Worm (Caenorhabditis elegans) whole organism, L3 larva: ENCODE results near the gene F09E5.7.

ENCODE experiments used
- R02D3.7 ChIP-seq: fragments of 150-350 bp; optimal IDR thresholded peaks from 2 replicates; lab custom pipeline; 2014; ENCODE audit warnings: missing biosample characterization, missing genetic modification characterization
- ZK546.5 ChIP-seq: sonication (generic microtip); optimal IDR thresholded peaks from 2 replicates; lab custom pipeline; 2017; ENCODE audit warnings: missing biosample characterization, missing genetic modification characterization
- aly-2 ChIP-seq: fragments of 150-350 bp; optimal IDR thresholded peaks from 2 replicates; lab custom pipeline; 2014; ENCODE audit warnings: missing biosample characterization, missing genetic modification characterization
- ama-1 ChIP-seq: fragments of 150-350 bp; optimal IDR thresholded peaks from 2 replicates; lab custom pipeline; 2018
- ceh-16 ChIP-seq: sonication (generic microtip); optimal IDR thresholded peaks from 2 replicates; lab custom pipeline; 2017; ENCODE audit warnings: missing biosample characterization, missing genetic modification characterization
- ceh-28 ChIP-seq: fragments of 150-350 bp; optimal IDR thresholded peaks from 2 replicates; lab custom pipeline; 2014; ENCODE audit warnings: missing biosample characterization, missing genetic modification reagents, missing genetic modification characterization
- ceh-82 ChIP-seq: fragments of 150-350 bp; optimal IDR thresholded peaks from 2 replicates; lab custom pipeline; 2014; ENCODE audit warnings: missing biosample characterization, missing genetic modification characterization
- ceh-9 ChIP-seq: sonication (generic microtip); optimal IDR thresholded peaks from 2 replicates; lab custom pipeline; 2018; ENCODE audit warnings: missing biosample characterization, missing genetic modification characterization
- daf-12 ChIP-seq: fragments of 150-350 bp; optimal IDR thresholded peaks from 2 replicates; lab custom pipeline; 2014; ENCODE audit warnings: missing biosample characterization, missing genetic modification reagents, missing genetic modification characterization
- egl-5 ChIP-seq: fragments of 150-350 bp; optimal IDR thresholded peaks from 2 replicates; lab custom pipeline; 2017; ENCODE audit warnings: missing biosample characterization, missing genetic modification reagents, missing genetic modification characterization, inconsistent platforms
- elt-1 ChIP-seq: fragments of 150-350 bp; optimal IDR thresholded peaks from 2 replicates; lab custom pipeline; 2014; ENCODE audit warnings: missing biosample characterization, missing genetic modification characterization
- elt-2 ChIP-seq: sonication (generic microtip); optimal IDR thresholded peaks from 2 replicates; lab custom pipeline; 2016; ENCODE audit warnings: missing genetic modification reagents, mild to moderate bottlenecking, missing genetic modification characterization, missing compliant biosample characterization
- elt-3 ChIP-seq, 3 experiments: fragments of 150-350 bp in 1 of 3; sonication (generic microtip) in 2 of 3; optimal IDR thresholded peaks; 2 replicates in 2 of 3; 4 replicates in 1 of 3; lab custom pipeline; 2014 to 2017; ENCODE audit warnings: missing biosample characterization in 3 of 3, missing genetic modification characterization in 3 of 3
- eor-1 ChIP-seq, 2 experiments: fragments of 150-350 bp; optimal IDR thresholded peaks; 2 replicates each; lab custom pipeline; 2014 to 2018; ENCODE audit warnings: missing biosample characterization in 2 of 2, missing genetic modification characterization in 2 of 2
- fkh-10 ChIP-seq: sonication (generic microtip); optimal IDR thresholded peaks from 2 replicates; lab custom pipeline; 2017; ENCODE audit warnings: missing biosample characterization, missing genetic modification reagents, missing genetic modification characterization
- fkh-2 ChIP-seq: fragments of 150-350 bp; optimal IDR thresholded peaks from 2 replicates; lab custom pipeline; 2014; ENCODE audit warnings: missing biosample characterization, missing genetic modification reagents, missing genetic modification characterization
- fos-1 ChIP-seq: fragments of 150-350 bp; optimal IDR thresholded peaks from 2 replicates; lab custom pipeline; 2014; ENCODE audit warnings: missing biosample characterization, missing genetic modification characterization
- hmg-11 ChIP-seq: sonication (generic microtip); optimal IDR thresholded peaks from 2 replicates; lab custom pipeline; 2016; ENCODE audit warnings: missing genetic modification characterization, missing compliant biosample characterization
- jun-1 ChIP-seq: fragments of 150-350 bp; optimal IDR thresholded peaks from 2 replicates; lab custom pipeline; 2014; ENCODE audit warnings: missing biosample characterization, missing genetic modification reagents, missing genetic modification characterization
- lin-39 ChIP-seq: fragments of 150-350 bp; optimal IDR thresholded peaks from 2 replicates; lab custom pipeline; 2018; ENCODE audit warnings: missing biosample characterization, missing genetic modification reagents, missing genetic modification characterization
- lsy-12 ChIP-seq: sonication (generic microtip); optimal IDR thresholded peaks from 2 replicates; lab custom pipeline; 2016; ENCODE audit warnings: mild to moderate bottlenecking, missing genetic modification characterization, missing compliant biosample characterization
- mdl-1 ChIP-seq: fragments of 150-350 bp; optimal IDR thresholded peaks from 2 replicates; lab custom pipeline; 2014; ENCODE audit warnings: missing biosample characterization, missing genetic modification characterization
- mml-1 ChIP-seq: fragments of 150-350 bp; sonication (generic microtip); optimal IDR thresholded peaks from 3 replicates; lab custom pipeline; 2014; ENCODE audit warnings: missing biosample characterization, missing genetic modification characterization
- nfya-1 ChIP-seq: sonication (generic microtip); optimal IDR thresholded peaks from 2 replicates; lab custom pipeline; 2017; ENCODE audit warnings: missing genetic modification characterization, mild to moderate bottlenecking, missing compliant biosample characterization, antibody characterized with exemption, moderate library complexity; ENCODE audit not compliant: insufficient read depth
- nhr-11 ChIP-seq: fragments of 150-350 bp; optimal IDR thresholded peaks from 2 replicates; lab custom pipeline; 2014; ENCODE audit warnings: missing biosample characterization, missing genetic modification characterization
- nhr-12 ChIP-seq: fragments of 150-350 bp; optimal IDR thresholded peaks from 2 replicates; lab custom pipeline; 2014; ENCODE audit warnings: missing biosample characterization, missing genetic modification characterization
- nhr-23 ChIP-seq: fragments of 150-350 bp; optimal IDR thresholded peaks from 2 replicates; lab custom pipeline; 2014; ENCODE audit warnings: missing biosample characterization, missing genetic modification reagents, missing genetic modification characterization
- nhr-237 ChIP-seq: fragments of 150-350 bp; optimal IDR thresholded peaks from 2 replicates; lab custom pipeline; 2014; ENCODE audit warnings: missing biosample characterization, missing genetic modification characterization
- nhr-28 ChIP-seq: fragments of 150-350 bp; optimal IDR thresholded peaks from 2 replicates; lab custom pipeline; 2014; ENCODE audit warnings: missing biosample characterization, missing genetic modification characterization
- nhr-43 ChIP-seq: sonication (generic microtip); optimal IDR thresholded peaks from 2 replicates; lab custom pipeline; 2016; ENCODE audit warnings: mild to moderate bottlenecking, missing genetic modification characterization, missing compliant biosample characterization; ENCODE audit not compliant: poor library complexity, severe bottlenecking
- nhr-67 ChIP-seq: fragments of 150-350 bp; optimal IDR thresholded peaks from 2 replicates; lab custom pipeline; 2014; ENCODE audit warnings: missing biosample characterization, missing genetic modification characterization
- nhr-76 ChIP-seq: fragments of 150-350 bp; sonication (generic microtip); optimal IDR thresholded peaks from 5 replicates; lab custom pipeline; 2014; ENCODE audit warnings: missing biosample characterization, missing genetic modification characterization
- nhr-77 ChIP-seq: fragments of 150-350 bp; optimal IDR thresholded peaks from 2 replicates; lab custom pipeline; 2014; ENCODE audit warnings: missing biosample characterization, missing genetic modification characterization
- pha-4 ChIP-seq: fragments of 150-350 bp; optimal IDR thresholded peaks from 2 replicates; lab custom pipeline; 2014; ENCODE audit warnings: missing biosample characterization, missing genetic modification reagents, missing genetic modification characterization
- pqm-1 ChIP-seq: fragments of 150-350 bp; optimal IDR thresholded peaks from 2 replicates; lab custom pipeline; 2017; ENCODE audit warnings: missing biosample characterization, missing genetic modification characterization, inconsistent platforms
- skn-1 ChIP-seq: fragments of 150-350 bp; optimal IDR thresholded peaks from 2 replicates; lab custom pipeline; 2014; ENCODE audit warnings: missing biosample characterization, missing genetic modification characterization
- snpc-4 ChIP-seq: fragments of 150-350 bp; optimal IDR thresholded peaks from 2 replicates; lab custom pipeline; 2014; ENCODE audit warnings: missing biosample characterization, missing genetic modification characterization
- tbx-2 ChIP-seq: sonication (generic microtip); optimal IDR thresholded peaks from 2 replicates; lab custom pipeline; 2016; ENCODE audit warnings: mild to moderate bottlenecking, missing genetic modification characterization, missing compliant biosample characterization
- unc-39 ChIP-seq: sonication (generic microtip); optimal IDR thresholded peaks from 4 replicates; lab custom pipeline; 2017; ENCODE audit warnings: missing biosample characterization, missing genetic modification characterization
- unc-62 ChIP-seq: fragments of 150-350 bp; sonication (generic microtip); optimal IDR thresholded peaks from 4 replicates; lab custom pipeline; 2014; ENCODE audit warnings: missing biosample characterization, missing genetic modification reagents, missing genetic modification characterization
- zag-1 ChIP-seq: fragments of 150-350 bp; optimal IDR thresholded peaks from 2 replicates; lab custom pipeline; 2014; ENCODE audit warnings: missing biosample characterization, missing genetic modification characterization
- ztf-11 ChIP-seq: fragments of 150-350 bp; optimal IDR thresholded peaks from 2 replicates; lab custom pipeline; 2014; ENCODE audit warnings: missing biosample characterization, missing genetic modification characterization
- ztf-4 ChIP-seq: fragments of 150-350 bp; optimal IDR thresholded peaks from 2 replicates; lab custom pipeline; 2014; ENCODE audit warnings: missing biosample characterization, missing genetic modification characterization

The F09E5.7 gene

ce11 chrII:5337495-5337840, 14.4 kb upstream of the F09E5.7 start:
- TF ChIP-seq unc-39 (tag; lab: Kevin White, UChicago) (no peak), elt-3 (tag; optimal IDR thresholded peaks at IDR 0.05; lab: Kevin White, UChicago) (no peak), ztf-4 (tag; lab: Kevin White, UChicago) (no peak), fkh-10 (no peak), nhr-12 (no peak), lin-39 (tag; lab: Kevin White, UChicago) (no peak), pha-4 (tag; lab: Kevin White, UChicago) (peak; percentile 38), fkh-2 (tag; lab: Kevin White, UChicago) (no peak), nhr-43 (no peak), hmg-11 (no peak), tbx-2 (tag; lab: Kevin White, UChicago) (no peak), ZK546.5 (tag; lab: Kevin White, UChicago) (no peak), snpc-4 (no peak), ceh-82 (tag; lab: Kevin White, UChicago) (no peak), jun-1 (tag; lab: Kevin White, UChicago) (peak; percentile 2), nfya-1 (peak; percentile 7), nhr-11 (tag; lab: Kevin White, UChicago) (no peak), unc-62 (GFP tag; lab: Kevin White, UChicago) (no peak), nhr-23 (no peak), daf-12 (tag; lab: Kevin White, UChicago) (no peak), eor-1 (tag; optimal IDR thresholded peaks at IDR 0.05; lab: Kevin White, UChicago) (no peak), nhr-67 (no peak), elt-1 (no peak), ztf-11 (no peak), fos-1 (tag; lab: Kevin White, UChicago) (peak; percentile 75), nhr-28 (no peak), ceh-16 (no peak), ceh-28 (tag; lab: Kevin White, UChicago) (no peak), mml-1 (tag; lab: Kevin White, UChicago) (no peak), mdl-1 (tag; lab: Kevin White, UChicago) (no peak), R02D3.7 (tag; lab: Kevin White, UChicago) (no peak), aly-2 (tag; lab: Kevin White, UChicago) (no peak), elt-2 (tag; lab: Kevin White, UChicago) (peak; percentile 55), lsy-12 (tag; lab: Kevin White, UChicago) (no peak), nhr-76 (tag; lab: Kevin White, UChicago) (no peak), skn-1 (no peak), pqm-1 (tag; lab: Kevin White, UChicago) (no peak), nhr-77 (tag; lab: Kevin White, UChicago) (no peak), egl-5 (no peak), ceh-9 (tag; lab: Kevin White, UChicago) (no peak), nhr-237 (tag; lab: Kevin White, UChicago) (no peak), ama-1 (no peak), zag-1 (no peak)

DNA sequence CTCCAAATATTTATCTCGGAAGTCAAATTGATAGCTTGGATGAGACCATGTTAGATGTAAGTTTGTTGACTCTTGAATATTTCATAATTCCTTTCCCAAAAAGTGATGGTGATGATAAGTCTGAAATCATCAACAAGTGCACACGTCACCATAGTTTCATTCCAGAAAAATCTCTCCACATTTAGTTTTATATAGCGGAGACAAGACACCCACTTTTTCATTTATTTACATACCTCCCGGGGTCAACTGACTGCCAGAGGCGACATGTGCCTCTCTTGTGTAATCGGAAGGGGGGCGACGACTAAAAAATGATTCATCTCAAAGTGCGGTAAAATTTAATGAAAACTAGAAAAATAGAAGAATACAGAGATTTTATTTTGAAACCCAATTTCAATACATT, 13.6 kb upstream of the F09E5.7 start:
- peak; percentile 63 for TF ChIP-seq skn-1
- TF ChIP-seq nfya-1 = peak; percentile 31
- TF ChIP-seq ceh-28 (tag; lab: Kevin White, UChicago) = no peak
- no peak for TF ChIP-seq fos-1 (tag; lab: Kevin White, UChicago)
- TF ChIP-seq pha-4 (tag; lab: Kevin White, UChicago) = peak; percentile 98
- no peak for TF ChIP-seq elt-3 (tag; optimal IDR thresholded peaks at IDR 0.05; lab: Kevin White, UChicago)
- TF ChIP-seq unc-39 (tag; lab: Kevin White, UChicago) = no peak
- peak; percentile 48 for TF ChIP-seq pqm-1 (tag; lab: Kevin White, UChicago)
- TF ChIP-seq snpc-4 = peak; percentile 1
- peak; percentile 85 for TF ChIP-seq elt-2 (tag; lab: Kevin White, UChicago)
- TF ChIP-seq jun-1 (tag; lab: Kevin White, UChicago) = peak; percentile 78
- no peak for TF ChIP-seq ztf-11

- TF ChIP-seq nhr-23 (no peak), elt-2 (tag; lab: Kevin White, UChicago) (peak; percentile 2), mml-1 (tag; lab: Kevin White, UChicago) (no peak)
Observed at ce11 chrII:5339547-5339946, 12.4 kb upstream of the F09E5.7 start.
